Worm (Caenorhabditis elegans) whole organism, L3 larva: ENCODE results near the gene srh-170.

Experiments used
- R02D3.7 ChIP-seq: fragments of 150-350 bp; optimal IDR thresholded peaks from 2 replicates; lab custom pipeline; 2014; ENCODE audit warnings: missing biosample characterization, missing genetic modification characterization
- ama-1 ChIP-seq: fragments of 150-350 bp; optimal IDR thresholded peaks from 2 replicates; lab custom pipeline; 2018
- ceh-16 ChIP-seq: sonication (generic microtip); optimal IDR thresholded peaks from 2 replicates; lab custom pipeline; 2017; ENCODE audit warnings: missing biosample characterization, missing genetic modification characterization
- ceh-28 ChIP-seq: fragments of 150-350 bp; optimal IDR thresholded peaks from 2 replicates; lab custom pipeline; 2014; ENCODE audit warnings: missing biosample characterization, missing genetic modification reagents, missing genetic modification characterization
- ceh-82 ChIP-seq: fragments of 150-350 bp; optimal IDR thresholded peaks from 2 replicates; lab custom pipeline; 2014; ENCODE audit warnings: missing biosample characterization, missing genetic modification characterization
- ceh-9 ChIP-seq: sonication (generic microtip); optimal IDR thresholded peaks from 2 replicates; lab custom pipeline; 2018; ENCODE audit warnings: missing biosample characterization, missing genetic modification characterization
- daf-12 ChIP-seq: fragments of 150-350 bp; optimal IDR thresholded peaks from 2 replicates; lab custom pipeline; 2014; ENCODE audit warnings: missing biosample characterization, missing genetic modification reagents, missing genetic modification characterization
- egl-27 ChIP-seq: sonication (generic microtip); optimal IDR thresholded peaks from 4 replicates; lab custom pipeline; 2017; ENCODE audit warnings: missing biosample characterization, missing genetic modification reagents, missing genetic modification characterization
- egl-5 ChIP-seq: fragments of 150-350 bp; optimal IDR thresholded peaks from 2 replicates; lab custom pipeline; 2017; ENCODE audit warnings: missing biosample characterization, missing genetic modification reagents, missing genetic modification characterization, inconsistent platforms
- elt-1 ChIP-seq: fragments of 150-350 bp; optimal IDR thresholded peaks from 2 replicates; lab custom pipeline; 2014; ENCODE audit warnings: missing biosample characterization, missing genetic modification characterization
- elt-3 ChIP-seq, 3 experiments: fragments of 150-350 bp in 1 of 3; sonication (generic microtip) in 2 of 3; optimal IDR thresholded peaks; 2 replicates in 2 of 3; 4 replicates in 1 of 3; lab custom pipeline; 2014 to 2017; ENCODE audit warnings: missing biosample characterization in 3 of 3, missing genetic modification characterization in 3 of 3
- eor-1 ChIP-seq, 2 experiments: fragments of 150-350 bp; optimal IDR thresholded peaks; 2 replicates each; lab custom pipeline; 2014 to 2018; ENCODE audit warnings: missing biosample characterization in 2 of 2, missing genetic modification characterization in 2 of 2
- fos-1 ChIP-seq: fragments of 150-350 bp; optimal IDR thresholded peaks from 2 replicates; lab custom pipeline; 2014; ENCODE audit warnings: missing biosample characterization, missing genetic modification characterization
- hmg-11 ChIP-seq: sonication (generic microtip); optimal IDR thresholded peaks from 2 replicates; lab custom pipeline; 2016; ENCODE audit warnings: missing genetic modification characterization, missing compliant biosample characterization
- jun-1 ChIP-seq: fragments of 150-350 bp; optimal IDR thresholded peaks from 2 replicates; lab custom pipeline; 2014; ENCODE audit warnings: missing biosample characterization, missing genetic modification reagents, missing genetic modification characterization
- lin-15B ChIP-seq: fragments of 150-350 bp; optimal IDR thresholded peaks from 2 replicates; lab custom pipeline; 2014; ENCODE audit warnings: missing biosample characterization, missing genetic modification characterization
- lin-39 ChIP-seq: fragments of 150-350 bp; optimal IDR thresholded peaks from 2 replicates; lab custom pipeline; 2018; ENCODE audit warnings: missing biosample characterization, missing genetic modification reagents, missing genetic modification characterization
- lsy-12 ChIP-seq: sonication (generic microtip); optimal IDR thresholded peaks from 2 replicates; lab custom pipeline; 2016; ENCODE audit warnings: mild to moderate bottlenecking, missing genetic modification characterization, missing compliant biosample characterization
- mdl-1 ChIP-seq: fragments of 150-350 bp; optimal IDR thresholded peaks from 2 replicates; lab custom pipeline; 2014; ENCODE audit warnings: missing biosample characterization, missing genetic modification characterization
- mml-1 ChIP-seq: fragments of 150-350 bp; sonication (generic microtip); optimal IDR thresholded peaks from 3 replicates; lab custom pipeline; 2014; ENCODE audit warnings: missing biosample characterization, missing genetic modification characterization
- nfya-1 ChIP-seq: sonication (generic microtip); optimal IDR thresholded peaks from 2 replicates; lab custom pipeline; 2017; ENCODE audit warnings: missing genetic modification characterization, mild to moderate bottlenecking, missing compliant biosample characterization, antibody characterized with exemption, moderate library complexity; ENCODE audit not compliant: insufficient read depth
- nhr-11 ChIP-seq: fragments of 150-350 bp; optimal IDR thresholded peaks from 2 replicates; lab custom pipeline; 2014; ENCODE audit warnings: missing biosample characterization, missing genetic modification characterization
- nhr-12 ChIP-seq: fragments of 150-350 bp; optimal IDR thresholded peaks from 2 replicates; lab custom pipeline; 2014; ENCODE audit warnings: missing biosample characterization, missing genetic modification characterization
- nhr-23 ChIP-seq: fragments of 150-350 bp; optimal IDR thresholded peaks from 2 replicates; lab custom pipeline; 2014; ENCODE audit warnings: missing biosample characterization, missing genetic modification reagents, missing genetic modification characterization
- nhr-237 ChIP-seq: fragments of 150-350 bp; optimal IDR thresholded peaks from 2 replicates; lab custom pipeline; 2014; ENCODE audit warnings: missing biosample characterization, missing genetic modification characterization
- nhr-25 ChIP-seq: sonication (generic microtip); optimal IDR thresholded peaks from 2 replicates; lab custom pipeline; 2017; ENCODE audit warnings: missing biosample characterization, missing genetic modification characterization
- nhr-76 ChIP-seq: fragments of 150-350 bp; sonication (generic microtip); optimal IDR thresholded peaks from 5 replicates; lab custom pipeline; 2014; ENCODE audit warnings: missing biosample characterization, missing genetic modification characterization
- nhr-77 ChIP-seq: fragments of 150-350 bp; optimal IDR thresholded peaks from 2 replicates; lab custom pipeline; 2014; ENCODE audit warnings: missing biosample characterization, missing genetic modification characterization
- pha-4 ChIP-seq: fragments of 150-350 bp; optimal IDR thresholded peaks from 2 replicates; lab custom pipeline; 2014; ENCODE audit warnings: missing biosample characterization, missing genetic modification reagents, missing genetic modification characterization
- pqm-1 ChIP-seq: fragments of 150-350 bp; optimal IDR thresholded peaks from 2 replicates; lab custom pipeline; 2017; ENCODE audit warnings: missing biosample characterization, missing genetic modification characterization, inconsistent platforms
- skn-1 ChIP-seq: fragments of 150-350 bp; optimal IDR thresholded peaks from 2 replicates; lab custom pipeline; 2014; ENCODE audit warnings: missing biosample characterization, missing genetic modification characterization
- snpc-4 ChIP-seq: fragments of 150-350 bp; optimal IDR thresholded peaks from 2 replicates; lab custom pipeline; 2014; ENCODE audit warnings: missing biosample characterization, missing genetic modification characterization
- unc-39 ChIP-seq: sonication (generic microtip); optimal IDR thresholded peaks from 4 replicates; lab custom pipeline; 2017; ENCODE audit warnings: missing biosample characterization, missing genetic modification characterization
- unc-62 ChIP-seq: fragments of 150-350 bp; sonication (generic microtip); optimal IDR thresholded peaks from 4 replicates; lab custom pipeline; 2014; ENCODE audit warnings: missing biosample characterization, missing genetic modification reagents, missing genetic modification characterization
- zag-1 ChIP-seq: fragments of 150-350 bp; optimal IDR thresholded peaks from 2 replicates; lab custom pipeline; 2014; ENCODE audit warnings: missing biosample characterization, missing genetic modification characterization
- ztf-11 ChIP-seq: fragments of 150-350 bp; optimal IDR thresholded peaks from 2 replicates; lab custom pipeline; 2014; ENCODE audit warnings: missing biosample characterization, missing genetic modification characterization

The srh-170 gene

ce11 chrV:15344481-15344880, 44.2 kb downstream of the srh-170 start, which contains the start of gene wrt-8:
wrt-8 (minus strand) TSS chrV:15344581.
- TF ChIP-seq nhr-237 (tag; lab: Kevin White, UChicago) (no peak), unc-62 (GFP tag; lab: Kevin White, UChicago) (no peak), pha-4 (tag; lab: Kevin White, UChicago) (no peak), lsy-12 (tag; lab: Kevin White, UChicago) (no peak), nhr-76 (tag; lab: Kevin White, UChicago) (no peak), nhr-77 (tag; lab: Kevin White, UChicago) (no peak), R02D3.7 (no peak), nfya-1 (tag; lab: Kevin White, UChicago) (no peak), hmg-11 (tag; lab: Kevin White, UChicago) (no peak), lin-15B (tag; lab: Kevin White, UChicago) (no peak), pqm-1 (tag; lab: Kevin White, UChicago) (no peak), mdl-1 (tag; lab: Kevin White, UChicago) (no peak), ceh-82 (no peak)

DNA sequence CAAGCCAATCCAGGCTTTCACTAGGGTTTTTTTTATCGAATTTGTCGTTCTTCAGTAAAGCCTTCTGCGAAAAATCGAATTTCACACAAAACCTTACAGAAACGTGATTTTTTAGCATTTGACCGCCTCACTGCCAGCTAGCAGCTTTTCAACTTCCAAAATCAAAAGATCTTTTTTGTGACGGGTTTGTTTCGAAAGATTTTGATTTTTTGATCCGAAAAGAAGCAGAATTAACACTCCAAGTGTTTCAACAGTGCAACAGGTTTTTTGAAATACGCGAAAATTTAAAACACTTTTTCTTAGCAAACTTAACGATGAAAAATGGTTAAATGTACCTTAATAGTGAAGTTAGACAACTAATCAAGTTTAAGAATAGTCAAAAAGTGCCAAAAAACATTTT, 47.3 kb downstream of the srh-170 start, which contains the start of gene clec-229:
clec-229 (minus strand) TSS at position 101 of the 400 bp plus-strand sequence.
- TF ChIP-seq daf-12 (no peak), zag-1 (tag; lab: Kevin White, UChicago) (no peak), nhr-23 (no peak), egl-5 (tag; lab: Kevin White, UChicago) (no peak), nhr-76 (tag; lab: Kevin White, UChicago) (no peak), unc-62 (GFP tag; lab: Kevin White, UChicago) (no peak), ama-1 (lab: Kevin White, UChicago) (no peak), nfya-1 (tag; lab: Kevin White, UChicago) (no peak)

- no peak for TF ChIP-seq lin-39 (tag; lab: Kevin White, UChicago)
- no peak for TF ChIP-seq elt-1 (tag; lab: Kevin White, UChicago)
- TF ChIP-seq R02D3.7: no peak
- TF ChIP-seq pha-4 (tag; lab: Kevin White, UChicago): no peak
- TF ChIP-seq lin-15B (tag; lab: Kevin White, UChicago): no peak
- no peak for TF ChIP-seq ztf-11 (tag; lab: Kevin White, UChicago)
- TF ChIP-seq ceh-9 (tag; lab: Kevin White, UChicago): no peak
- TF ChIP-seq eor-1 (tag; optimal IDR thresholded peaks at IDR 0.05; lab: Kevin White, UChicago): no peak
- TF ChIP-seq ceh-16: no peak
- no peak for TF ChIP-seq daf-12
- TF ChIP-seq mml-1: no peak
Observed at ce11 chrV:15339363-15339762, 49.3 kb downstream of the srh-170 start, which contains the start of gene clec-228. clec-228 (minus strand) TSS chrV:15339463.

DNA sequence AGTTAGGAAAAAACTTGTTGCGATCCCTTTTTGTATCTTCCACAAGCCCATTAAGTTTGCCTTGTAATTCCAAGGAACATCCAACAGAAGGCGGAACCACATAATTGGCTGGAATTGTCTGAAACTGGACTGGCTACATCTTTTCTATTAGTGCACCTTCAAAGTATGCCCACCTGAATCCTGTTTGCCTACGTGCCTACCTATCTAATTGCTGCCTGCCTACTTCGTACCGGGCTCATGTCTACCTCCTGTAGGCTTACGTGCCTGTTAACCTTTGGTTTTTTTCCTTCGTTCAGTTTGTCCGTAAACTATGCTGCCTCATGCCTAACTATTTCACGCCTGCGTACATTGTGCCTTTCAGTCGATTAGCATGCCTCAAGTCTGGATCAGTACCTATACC, 51.3 kb downstream of the srh-170 start, which contains the start of gene wrt-7:
wrt-7 (minus strand) TSS at position 101 of the 400 bp plus-strand sequence.
- TF ChIP-seq egl-27 (tag; lab: Kevin White, UChicago) (no peak), nhr-12 (no peak), elt-3 (tag; optimal IDR thresholded peaks at IDR 0.05; lab: Kevin White, UChicago) (no peak), unc-39 (tag; lab: Kevin White, UChicago) (no peak), ama-1 (lab: Kevin White, UChicago) (no peak), nhr-76 (tag; lab: Kevin White, UChicago) (no peak), skn-1 (tag; lab: Kevin White, UChicago) (no peak), ceh-28 (tag; lab: Kevin White, UChicago) (no peak), nhr-77 (tag; lab: Kevin White, UChicago) (no peak), nhr-23 (no peak), jun-1 (tag; lab: Kevin White, UChicago) (no peak), snpc-4 (no peak), zag-1 (tag; lab: Kevin White, UChicago) (no peak), nhr-11 (tag; lab: Kevin White, UChicago) (no peak), daf-12 (no peak), fos-1 (no peak), nhr-25 (tag; lab: Kevin White, UChicago) (no peak), nfya-1 (tag; lab: Kevin White, UChicago) (no peak)
